Fruit fly (Drosophila melanogaster) whole organism, embryonic: ENCODE data around the gene CG14965.

Experiments used
- Ada2b ChIP-seq: fragments of 200-800 bp; sonication (Bioruptor generic); IDR thresholded peaks from 2 replicates; pipeline ENCODE4 v1.3.6; 2022; ENCODE audit warnings: missing biosample characterization, missing genetic modification characterization
- B-H2 ChIP-seq: fragments of 200-800 bp; sonication (Bioruptor generic); optimal IDR thresholded peaks from 2 replicates; lab custom pipeline; 2018; ENCODE audit warnings: missing biosample characterization, mild to moderate bottlenecking, missing genetic modification characterization
- Bdp1 ChIP-seq: fragments of 200-800 bp; sonication (Bioruptor generic); optimal IDR thresholded peaks from 3 replicates; lab custom pipeline; 2016; ENCODE audit warnings: missing biosample characterization, missing genetic modification characterization
- Bgb ChIP-seq: fragments of 200-800 bp; sonication (Bioruptor generic); IDR thresholded peaks from 2 replicates; pipeline ENCODE4 v1.3.6; 2022; ENCODE audit warnings: missing biosample characterization, missing genetic modification characterization; ENCODE audit not compliant: partially characterized antibody
- CG12659 ChIP-seq: fragments of 200-800 bp; sonication (Bioruptor generic); optimal IDR thresholded peaks from 3 replicates; lab custom pipeline; 2017; ENCODE audit warnings: mild to moderate bottlenecking, missing biosample characterization, missing genetic modification reagents, missing genetic modification characterization
- CG12744 ChIP-seq: fragments of 200-800 bp; sonication (Bioruptor generic); optimal IDR thresholded peaks from 2 replicates; lab custom pipeline; 2016; ENCODE audit warnings: missing biosample characterization, missing genetic modification characterization
- CG13894 ChIP-seq: fragments of 200-800 bp; sonication (Bioruptor generic); optimal IDR thresholded peaks from 3 replicates; lab custom pipeline; 2018; ENCODE audit warnings: missing biosample characterization, mild to moderate bottlenecking, missing genetic modification characterization, moderate library complexity
- CG1602 ChIP-seq: fragments of 200-800 bp; sonication (Bioruptor generic); optimal IDR thresholded peaks from 3 replicates; lab custom pipeline; 2016; ENCODE audit warnings: missing biosample characterization, missing genetic modification characterization
- CG17568 ChIP-seq: fragments of 200-800 bp; sonication (Bioruptor generic); optimal IDR thresholded peaks from 2 replicates; lab custom pipeline; 2018; ENCODE audit warnings: missing biosample characterization, mild to moderate bottlenecking, missing genetic modification characterization, moderate library complexity
- CG2678 ChIP-seq: fragments of 200-800 bp; sonication (Bioruptor generic); optimal IDR thresholded peaks from 3 replicates; lab custom pipeline; 2019; ENCODE audit warnings: missing biosample characterization, mild to moderate bottlenecking, missing genetic modification characterization, moderate library complexity
- CG3065 ChIP-seq: fragments of 200-800 bp; sonication (Bioruptor generic); optimal IDR thresholded peaks from 2 replicates; lab custom pipeline; 2016; ENCODE audit warnings: missing biosample characterization, missing genetic modification characterization
- CG31365 ChIP-seq: fragments of 200-800 bp; sonication (Bioruptor generic); optimal IDR thresholded peaks from 2 replicates; lab custom pipeline; 2018; ENCODE audit warnings: missing biosample characterization, mild to moderate bottlenecking, missing genetic modification characterization
- CG5953 ChIP-seq: fragments of 200-800 bp; sonication (Bioruptor generic); IDR thresholded peaks from 2 replicates; pipeline ENCODE4 v1.3.6; 2022; ENCODE audit warnings: missing biosample characterization, missing genetic modification characterization
- CG7963 ChIP-seq: fragments of 200-800 bp; sonication (Bioruptor generic); IDR thresholded peaks from 3 replicates; pipeline ENCODE4 v1.3.6; 2022; ENCODE audit warnings: missing biosample characterization, missing genetic modification characterization; ENCODE audit not compliant: partially characterized antibody
- CG7987 ChIP-seq: fragments of 200-800 bp; sonication (Bioruptor generic); optimal IDR thresholded peaks from 2 replicates; lab custom pipeline; 2018; ENCODE audit warnings: missing biosample characterization, mild to moderate bottlenecking, missing genetic modification characterization, moderate library complexity
- Dfd ChIP-seq, 2 experiments: fragments of >200 bp; optimal IDR thresholded peaks; 2 replicates each; lab custom pipeline; 2017; ENCODE audit warnings: missing biosample characterization in 2 of 2, missing genetic modification characterization in 2 of 2
- Doc3 ChIP-seq: fragments of 200-800 bp; sonication (Bioruptor generic); IDR thresholded peaks from 3 replicates; pipeline ENCODE4 v1.3.6; 2022; ENCODE audit warnings: missing biosample characterization, missing genetic modification characterization; ENCODE audit not compliant: partially characterized antibody
- Ets97D ChIP-seq: fragments of 200-800 bp; sonication (Bioruptor generic); optimal IDR thresholded peaks from 3 replicates; lab custom pipeline; 2016; ENCODE audit warnings: missing biosample characterization, missing genetic modification characterization
- Hr3 ChIP-seq: fragments of 200-800 bp; sonication (Bioruptor generic); optimal IDR thresholded peaks from 3 replicates; lab custom pipeline; 2016; ENCODE audit warnings: missing biosample characterization, missing genetic modification characterization
- Hr78 ChIP-seq, 2 experiments: fragments of 200-800 bp in 1 of 2; fragments of >200 bp in 1 of 2; sonication (Bioruptor generic) in 1 of 2; optimal IDR thresholded peaks; 2 replicates each; lab custom pipeline; 2017 to 2019; ENCODE audit warnings: missing biosample characterization in 2 of 2, missing genetic modification characterization in 2 of 2, mild to moderate bottlenecking in 1 of 2, moderate library complexity in 1 of 2
- Kr ChIP-seq: fragments of 200-800 bp; sonication (Bioruptor generic); optimal IDR thresholded peaks from 2 replicates; lab custom pipeline; 2017; ENCODE audit warnings: missing biosample characterization, mild to moderate bottlenecking, missing genetic modification characterization
- Opbp ChIP-seq: fragments of 200-800 bp; sonication (Bioruptor generic); IDR thresholded peaks from 3 replicates; pipeline ENCODE4 v1.3.6; 2022; ENCODE audit warnings: missing biosample characterization, missing genetic modification characterization; ENCODE audit not compliant: partially characterized antibody
- Sin3A ChIP-seq: fragments of >200 bp; optimal IDR thresholded peaks from 2 replicates; lab custom pipeline; 2018
- Stat92E ChIP-seq, 3 experiments: fragments of >200 bp in 2 of 3; fragments of 200-800 bp in 1 of 3; sonication (Bioruptor generic) in 1 of 3; optimal IDR thresholded peaks; 2 replicates each; lab custom pipeline; 2017 to 2019; ENCODE audit warnings: missing biosample characterization in 3 of 3, missing genetic modification characterization in 3 of 3, mild to moderate bottlenecking in 1 of 3, moderate library complexity in 1 of 3
- Xbp1 ChIP-seq: fragments of 200-800 bp; sonication (Bioruptor generic); optimal IDR thresholded peaks from 3 replicates; lab custom pipeline; 2016; ENCODE audit warnings: missing biosample characterization, mild to moderate bottlenecking, missing genetic modification characterization
- aop ChIP-seq: fragments of 200-800 bp; sonication (Bioruptor generic); IDR thresholded peaks from 2 replicates; pipeline ENCODE4 v1.3.6; 2022; ENCODE audit warnings: missing biosample characterization, missing genetic modification characterization
- chinmo ChIP-seq: fragments of 200-800 bp; sonication (Bioruptor generic); IDR thresholded peaks from 4 replicates; pipeline ENCODE4 v1.3.6; 2022; ENCODE audit warnings: missing biosample characterization, missing genetic modification characterization; ENCODE audit not compliant: partially characterized antibody
- crol ChIP-seq: fragments of 200-800 bp; sonication (Bioruptor generic); IDR thresholded peaks from 2 replicates; pipeline ENCODE4 v1.3.6; 2022; ENCODE audit warnings: missing biosample characterization, missing genetic modification characterization
- crp ChIP-seq, 2 experiments: fragments of 200-800 bp; sonication (Bioruptor generic); optimal IDR thresholded peaks; 2 replicates in 1 of 2; 3 replicates in 1 of 2; lab custom pipeline; 2017; ENCODE audit warnings: missing biosample characterization in 2 of 2, missing genetic modification characterization in 2 of 2, mild to moderate bottlenecking in 1 of 2, moderate library complexity in 1 of 2
- dmrt99B ChIP-seq: fragments of 200-800 bp; sonication (Bioruptor generic); optimal IDR thresholded peaks from 2 replicates; lab custom pipeline; 2018; ENCODE audit warnings: missing biosample characterization, mild to moderate bottlenecking, missing genetic modification characterization, moderate library complexity
- gem ChIP-seq: fragments of 200-800 bp; sonication (Bioruptor generic); optimal IDR thresholded peaks from 2 replicates; lab custom pipeline; 2019; ENCODE audit warnings: missing biosample characterization, mild to moderate bottlenecking, missing genetic modification characterization, moderate library complexity
- gro ChIP-seq: fragments of 200-800 bp; sonication (Bioruptor generic); optimal IDR thresholded peaks from 2 replicates; lab custom pipeline; 2016; ENCODE audit warnings: missing biosample characterization, missing genetic modification characterization
- gt ChIP-seq: fragments of 200-800 bp; sonication (Bioruptor generic); IDR thresholded peaks from 2 replicates; pipeline ENCODE4 v1.3.6; 2022; ENCODE audit warnings: missing biosample characterization, missing genetic modification characterization
- insv ChIP-seq, 2 experiments: fragments of 200-800 bp; sonication (Bioruptor generic); optimal IDR thresholded peaks; 3 replicates each; lab custom pipeline; 2016 to 2018; ENCODE audit warnings: missing biosample characterization in 2 of 2, missing genetic modification characterization in 2 of 2
- jigr1 ChIP-seq: fragments of 200-800 bp; sonication (Bioruptor generic); IDR thresholded peaks from 3 replicates; pipeline ENCODE4 v1.3.6; 2022; ENCODE audit warnings: missing biosample characterization, missing genetic modification characterization
- kay ChIP-seq: fragments of 200-800 bp; sonication (Bioruptor generic); optimal IDR thresholded peaks from 2 replicates; lab custom pipeline; 2016; ENCODE audit warnings: missing biosample characterization, missing genetic modification characterization
- lbe ChIP-seq: fragments of 200-800 bp; sonication (Bioruptor generic); optimal IDR thresholded peaks from 2 replicates; lab custom pipeline; 2016; ENCODE audit warnings: missing biosample characterization, mild to moderate bottlenecking, missing genetic modification characterization
- scrt ChIP-seq: fragments of 200-800 bp; sonication (Bioruptor generic); optimal IDR thresholded peaks from 2 replicates; lab custom pipeline; 2018; ENCODE audit warnings: missing biosample characterization, mild to moderate bottlenecking, missing genetic modification characterization, moderate library complexity
- sima ChIP-seq: fragments of 200-800 bp; sonication (Bioruptor generic); optimal IDR thresholded peaks from 2 replicates; lab custom pipeline; 2016; ENCODE audit warnings: missing biosample characterization, missing genetic modification characterization
- sob ChIP-seq: fragments of 200-800 bp; sonication (Bioruptor generic); IDR thresholded peaks from 2 replicates; pipeline ENCODE4 v1.3.6; 2022; ENCODE audit warnings: missing biosample characterization, missing genetic modification characterization
- ssp ChIP-seq: fragments of 200-800 bp; sonication (Bioruptor generic); IDR thresholded peaks from 2 replicates; pipeline ENCODE4 v1.3.6; 2022; ENCODE audit warnings: missing biosample characterization, missing genetic modification characterization
- tna ChIP-seq: fragments of 200-800 bp; sonication (Bioruptor generic); IDR thresholded peaks from 2 replicates; pipeline ENCODE4 v1.3.6; 2022; ENCODE audit warnings: missing biosample characterization, missing genetic modification characterization; ENCODE audit not compliant: partially characterized antibody
- trem ChIP-seq: fragments of 200-800 bp; optimal IDR thresholded peaks from 3 replicates; lab custom pipeline; 2019; ENCODE audit warnings: missing biosample characterization, mild to moderate bottlenecking, missing genetic modification characterization, moderate library complexity
- tx ChIP-seq: fragments of 200-800 bp; sonication (Bioruptor generic); optimal IDR thresholded peaks from 2 replicates; lab custom pipeline; 2016; ENCODE audit warnings: missing biosample characterization, missing genetic modification characterization
- vnd ChIP-seq: fragments of 200-800 bp; sonication (Bioruptor generic); IDR thresholded peaks from 3 replicates; pipeline ENCODE4 v1.3.6; 2022; ENCODE audit warnings: missing biosample characterization, missing genetic modification characterization; ENCODE audit not compliant: partially characterized antibody
- vvl ChIP-seq: fragments of 200-800 bp; sonication (Bioruptor generic); IDR thresholded peaks from 2 replicates; pipeline ENCODE4 v1.3.6; 2022; ENCODE audit warnings: missing biosample characterization, missing genetic modification characterization

CG14965 gene

DNA sequence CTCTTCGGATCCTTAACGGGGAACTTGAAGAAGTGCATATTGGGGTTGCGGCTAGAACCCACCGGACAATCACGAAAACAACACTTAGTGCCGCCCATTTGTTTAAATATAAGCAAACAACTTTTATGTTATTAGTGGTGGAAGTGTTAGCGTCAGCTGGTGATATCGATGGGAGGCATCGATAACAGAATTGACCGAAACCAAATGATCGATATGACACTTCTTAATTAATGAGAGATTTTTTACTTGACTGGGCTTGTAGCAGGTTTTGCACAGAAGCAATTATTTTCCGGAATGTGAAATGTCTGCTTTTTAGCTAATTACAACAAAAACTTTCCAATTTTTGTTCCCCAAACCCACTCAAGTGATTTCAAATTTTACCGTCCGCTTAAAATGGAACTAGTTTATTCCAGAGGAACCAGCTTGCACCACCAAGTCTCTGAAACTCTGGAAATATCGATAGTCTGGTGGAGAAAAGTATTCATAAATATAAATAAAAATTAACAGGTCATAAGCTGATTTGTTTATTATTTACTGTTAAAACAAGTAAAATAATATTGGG, at the start of gene CG14965 (continued):
- peak; percentile 82; the same call in 2 of the 3 replicates for TF ChIP-seq Opbp (GFP tag; lab: Robert Waterston, UW)

DNA sequence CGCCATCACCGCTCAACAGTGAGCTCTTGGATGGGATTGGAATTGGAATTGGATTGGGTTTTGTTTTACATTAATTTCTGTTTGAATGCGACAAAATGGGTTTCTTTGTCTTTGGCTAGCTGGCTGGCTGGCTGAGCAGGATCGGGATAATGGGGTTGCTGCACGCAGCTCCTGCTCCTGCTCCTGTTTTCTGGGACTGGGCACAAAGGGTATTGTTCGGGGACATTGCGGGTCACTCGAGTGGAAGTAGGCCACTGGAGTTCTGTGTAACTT, 49.0 kb upstream of the CG14965 start:
- TF ChIP-seq chinmo (GFP tag; lab: Robert Waterston, UW) (no peak), gt (no peak), CG31365 (tag; lab: Kevin White, UChicago) (no peak), tx (GFP tag; lab: Kevin White, UChicago) (no peak), CG7987 (GFP tag; lab: Kevin White, UChicago) (no peak), Kr (GFP tag; lab: Kevin White, UChicago) (no peak), Bdp1 (GFP tag; lab: Kevin White, UChicago) (no peak), trem (tag; lab: Kevin White, UChicago) (no peak), crol (peak; percentile 66; the same call in 1 of the 2 replicates), insv (GFP tag; optimal IDR thresholded peaks at IDR 0.05; lab: Kevin White, UChicago) (no peak), CG7963 (GFP tag; lab: Robert Waterston, UW) (0 out of 3 replicates have a peak, but pooled peaks have one; percentile 18), gro (GFP tag; lab: Kevin White, UChicago) (no peak), scrt (GFP tag; lab: Kevin White, UChicago) (no peak), dmrt99B (no peak), vvl (GFP tag; lab: Robert Waterston, UW) (no peak; the same call in 1 of the 2 replicates), CG3065 (GFP tag; lab: Kevin White, UChicago) (no peak), CG12659 (GFP tag; lab: Kevin White, UChicago) (no peak), vnd (GFP tag; lab: Robert Waterston, UW) (0 out of 3 replicates have a peak, but pooled peaks have one; percentile 16), CG1602 (no peak), sima (GFP tag; lab: Kevin White, UChicago) (no peak)

DNA sequence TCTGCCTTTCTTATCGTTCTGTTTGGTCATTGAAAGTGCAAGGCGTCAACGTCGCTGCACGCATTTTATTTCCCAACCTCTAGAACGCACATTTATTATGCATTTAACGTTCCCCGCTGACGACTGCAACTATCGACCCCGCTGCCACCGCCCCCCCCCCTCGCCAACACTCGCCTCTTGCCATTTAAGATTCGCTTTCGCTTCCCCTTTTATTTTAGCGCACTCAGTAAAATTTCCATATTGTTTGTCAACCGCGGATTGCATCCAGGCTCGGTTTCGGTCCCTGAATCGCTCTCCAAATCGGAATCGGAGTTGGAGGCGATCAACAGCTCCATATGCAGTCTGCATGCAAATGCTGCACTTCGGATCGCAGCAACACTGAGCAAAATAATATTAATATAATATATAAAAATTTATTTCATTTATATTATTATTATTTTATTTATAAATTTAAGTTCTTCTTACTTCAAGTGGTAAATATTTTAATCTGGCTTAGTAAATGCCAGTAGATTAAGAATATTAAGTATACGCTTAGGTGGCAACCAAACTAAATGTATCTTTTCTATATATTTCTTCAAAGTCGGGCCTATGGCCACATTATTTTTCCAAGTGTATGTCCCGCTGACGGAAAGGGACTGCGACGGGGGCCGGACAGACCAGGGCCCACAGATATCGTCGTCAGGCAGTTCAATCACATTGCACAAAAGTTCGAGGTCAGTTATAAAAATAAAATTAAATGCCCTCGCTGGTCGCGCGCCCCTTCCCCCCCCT, 48.5 kb upstream of the CG14965 start:
- TF ChIP-seq kay (GFP tag; lab: Kevin White, UChicago) (no peak), Stat92E (GFP tag; optimal IDR thresholded peaks at IDR 0.05; lab: Kevin White, UChicago) (no peak), tna (GFP tag; lab: Robert Waterston, UW) (no peak), dmrt99B (peak; percentile 77), gem (tag; lab: Kevin White, UChicago) (peak; percentile 63), Dfd (GFP tag; optimal IDR thresholded peaks at IDR 0.05; lab: Kevin White, UChicago) (no peak), Hr3 (GFP tag; lab: Kevin White, UChicago) (peak; percentile 25), Xbp1 (GFP tag; lab: Kevin White, UChicago) (peak; percentile 12), aop (no peak), CG5953 (GFP tag; lab: Robert Waterston, UW) (no peak), ssp (GFP tag; lab: Robert Waterston, UW) (no peak), Hr78 (GFP tag; optimal IDR thresholded peaks at IDR 0.05; lab: Kevin White, UChicago) (peak in 1 of 2 experiments; percentile 38), CG17568 (GFP tag; lab: Kevin White, UChicago) (no peak), jigr1 (GFP tag; lab: Robert Waterston, UW) (no peak), Sin3A (no peak), B-H2 (no peak), Bgb (GFP tag; lab: Robert Waterston, UW) (no peak), Ada2b (GFP tag; lab: Robert Waterston, UW) (no peak), sob (GFP tag; lab: Robert Waterston, UW) (no peak), CG12744 (GFP tag; lab: Kevin White, UChicago) (no peak), CG2678 (tag; lab: Kevin White, UChicago) (peak; percentile 30), lbe (GFP tag; lab: Kevin White, UChicago) (peak; percentile 94), Ets97D (GFP tag; lab: Kevin White, UChicago) (no peak), CG13894 (tag; lab: Kevin White, UChicago) (no peak), crp (GFP tag; optimal IDR thresholded peaks at IDR 0.05; lab: Kevin White, UChicago) (no peak), Doc3 (GFP tag; lab: Robert Waterston, UW) (no peak)
